Worm (Caenorhabditis elegans) whole organism, L2 larva: ENCODE results near the gene C05D11.8.

Source experiments
- C34F6.9 ChIP-seq: fragments of 150-350 bp; optimal IDR thresholded peaks from 2 replicates; lab custom pipeline; 2014; ENCODE audit warnings: missing biosample characterization, missing genetic modification characterization
- F13H6.1 ChIP-seq: sonication (generic microtip); optimal IDR thresholded peaks from 2 replicates; lab custom pipeline; 2016; ENCODE audit warnings: missing genetic modification characterization, missing compliant biosample characterization
- R02D3.7 ChIP-seq: fragments of 150-350 bp; optimal IDR thresholded peaks from 2 replicates; lab custom pipeline; 2014; ENCODE audit warnings: missing biosample characterization, missing genetic modification characterization
- Y55F3AM.14 ChIP-seq: fragments of 200-800 bp; sonication (Bioruptor generic); optimal IDR thresholded peaks from 2 replicates; lab custom pipeline; 2018; ENCODE audit warnings: mild to moderate bottlenecking, missing genetic modification characterization, missing compliant biosample characterization
- ZK546.5 ChIP-seq: sonication (generic microtip); optimal IDR thresholded peaks from 2 replicates; lab custom pipeline; 2017; ENCODE audit warnings: missing biosample characterization, missing genetic modification characterization
- aly-2 ChIP-seq: fragments of 150-350 bp; optimal IDR thresholded peaks from 2 replicates; lab custom pipeline; 2014; ENCODE audit warnings: missing biosample characterization, missing genetic modification characterization
- ceh-16 ChIP-seq: fragments of 150-350 bp; optimal IDR thresholded peaks from 2 replicates; lab custom pipeline; 2014; ENCODE audit warnings: missing biosample characterization, missing genetic modification characterization
- ceh-82 ChIP-seq: fragments of 150-350 bp; optimal IDR thresholded peaks from 2 replicates; lab custom pipeline; 2014; ENCODE audit warnings: missing biosample characterization, missing genetic modification characterization
- crh-2 ChIP-seq: sonication (generic microtip); optimal IDR thresholded peaks from 2 replicates; lab custom pipeline; 2017; ENCODE audit warnings: missing biosample characterization, missing genetic modification characterization
- dmd-4 ChIP-seq: sonication (generic microtip); optimal IDR thresholded peaks from 2 replicates; lab custom pipeline; 2017; ENCODE audit warnings: missing biosample characterization, missing genetic modification characterization
- egl-27 ChIP-seq: sonication (generic microtip); optimal IDR thresholded peaks from 3 replicates; lab custom pipeline; 2017; ENCODE audit warnings: missing biosample characterization, missing genetic modification reagents, missing genetic modification characterization
- elt-1 ChIP-seq: fragments of 150-350 bp; optimal IDR thresholded peaks from 2 replicates; lab custom pipeline; 2014; ENCODE audit warnings: missing biosample characterization, missing genetic modification characterization
- elt-3 ChIP-seq: sonication (generic microtip); optimal IDR thresholded peaks from 2 replicates; lab custom pipeline; 2017; ENCODE audit warnings: missing biosample characterization, missing genetic modification characterization
- fos-1 ChIP-seq: fragments of 150-350 bp; optimal IDR thresholded peaks from 2 replicates; lab custom pipeline; 2014; ENCODE audit warnings: missing biosample characterization, missing genetic modification characterization
- gmeb-1 ChIP-seq: fragments of 150-350 bp; optimal IDR thresholded peaks from 2 replicates; lab custom pipeline; 2014; ENCODE audit warnings: missing biosample characterization, missing genetic modification characterization
- lin-11 ChIP-seq: fragments of 150-350 bp; sonication (generic microtip); optimal IDR thresholded peaks from 2 replicates; lab custom pipeline; 2014; ENCODE audit warnings: missing biosample characterization, missing genetic modification characterization, inconsistent platforms, mixed read lengths
- lin-13 ChIP-seq: fragments of 150-350 bp; optimal IDR thresholded peaks from 2 replicates; lab custom pipeline; 2014; ENCODE audit warnings: missing biosample characterization, missing genetic modification reagents, missing genetic modification characterization
- lsy-2 ChIP-seq, 2 experiments: fragments of 150-350 bp in 1 of 2; sonication (generic microtip) in 1 of 2; optimal IDR thresholded peaks; 2 replicates each; lab custom pipeline; 2014 to 2017; ENCODE audit warnings: missing biosample characterization in 2 of 2, missing genetic modification characterization in 2 of 2
- mab-5 ChIP-seq: fragments of 150-350 bp; optimal IDR thresholded peaks from 2 replicates; lab custom pipeline; 2014; ENCODE audit warnings: missing biosample characterization, missing genetic modification characterization
- mbf-1 ChIP-seq: sonication (generic microtip); optimal IDR thresholded peaks from 2 replicates; lab custom pipeline; 2017; ENCODE audit warnings: missing biosample characterization, missing genetic modification characterization
- nhr-10 ChIP-seq: sonication (generic microtip); optimal IDR thresholded peaks from 2 replicates; lab custom pipeline; 2017; ENCODE audit warnings: missing biosample characterization, missing genetic modification characterization
- nhr-11 ChIP-seq: fragments of 150-350 bp; optimal IDR thresholded peaks from 2 replicates; lab custom pipeline; 2014; ENCODE audit warnings: missing biosample characterization, missing genetic modification characterization
- nhr-12 ChIP-seq: fragments of 150-350 bp; optimal IDR thresholded peaks from 2 replicates; lab custom pipeline; 2014; ENCODE audit warnings: missing biosample characterization, missing genetic modification characterization
- nhr-129 ChIP-seq: fragments of 150-350 bp; optimal IDR thresholded peaks from 2 replicates; lab custom pipeline; 2014; ENCODE audit warnings: missing biosample characterization, missing genetic modification characterization
- nhr-21 ChIP-seq: fragments of 150-350 bp; optimal IDR thresholded peaks from 2 replicates; lab custom pipeline; 2014; ENCODE audit warnings: missing biosample characterization, missing genetic modification characterization
- nhr-23 ChIP-seq: fragments of 150-350 bp; optimal IDR thresholded peaks from 2 replicates; lab custom pipeline; 2014; ENCODE audit warnings: missing biosample characterization, missing genetic modification reagents, missing genetic modification characterization
- nhr-237 ChIP-seq: fragments of 150-350 bp; optimal IDR thresholded peaks from 2 replicates; lab custom pipeline; 2014; ENCODE audit warnings: missing biosample characterization, missing genetic modification characterization
- nhr-25 ChIP-seq: fragments of 150-350 bp; sonication (generic microtip); optimal IDR thresholded peaks from 3 replicates; lab custom pipeline; 2014; ENCODE audit warnings: missing biosample characterization, missing genetic modification characterization
- nhr-6 ChIP-seq: fragments of 150-350 bp; optimal IDR thresholded peaks from 2 replicates; lab custom pipeline; 2014; ENCODE audit warnings: missing biosample characterization, missing genetic modification characterization
- nhr-77 ChIP-seq: fragments of 150-350 bp; optimal IDR thresholded peaks from 2 replicates; lab custom pipeline; 2014; ENCODE audit warnings: missing biosample characterization, missing genetic modification characterization
- peb-1 ChIP-seq: fragments of 150-350 bp; optimal IDR thresholded peaks from 2 replicates; lab custom pipeline; 2014; ENCODE audit warnings: missing biosample characterization, missing genetic modification characterization
- skn-1 ChIP-seq: sonication (generic microtip); optimal IDR thresholded peaks from 2 replicates; lab custom pipeline; 2017; ENCODE audit warnings: missing biosample characterization, missing genetic modification characterization
- sma-3 ChIP-seq: sonication (generic microtip); optimal IDR thresholded peaks from 2 replicates; lab custom pipeline; 2016; ENCODE audit warnings: missing genetic modification reagents, missing genetic modification characterization, missing compliant biosample characterization
- sma-9 ChIP-seq, 2 experiments: fragments of 150-350 bp in 1 of 2; sonication (generic microtip) in 1 of 2; optimal IDR thresholded peaks; 2 replicates each; lab custom pipeline; 2014 to 2016; ENCODE audit warnings: missing genetic modification characterization in 2 of 2, mild to moderate bottlenecking in 1 of 2, missing biosample characterization in 1 of 2, missing compliant biosample characterization in 1 of 2, missing genetic modification reagents in 1 of 2, moderate library complexity in 1 of 2
- snpc-4 ChIP-seq: fragments of 150-350 bp; optimal IDR thresholded peaks from 2 replicates; lab custom pipeline; 2014; ENCODE audit warnings: missing biosample characterization, missing genetic modification characterization
- unc-39 ChIP-seq: fragments of 150-350 bp; optimal IDR thresholded peaks from 2 replicates; lab custom pipeline; 2014; ENCODE audit warnings: missing biosample characterization, missing genetic modification characterization
- unc-55 ChIP-seq: fragments of 150-350 bp; sonication (generic microtip); optimal IDR thresholded peaks from 3 replicates; lab custom pipeline; 2014; ENCODE audit warnings: missing biosample characterization, missing genetic modification reagents, missing genetic modification characterization
- unc-62 ChIP-seq: fragments of 150-350 bp; optimal IDR thresholded peaks from 2 replicates; lab custom pipeline; 2014; ENCODE audit warnings: missing biosample characterization, missing genetic modification reagents, missing genetic modification characterization
- ztf-1 ChIP-seq: fragments of 200-800 bp; sonication (Bioruptor generic); conservative IDR thresholded peaks from 2 replicates; pipeline ENCODE4 v1.3.6; 2022; ENCODE audit warnings: missing genetic modification characterization, missing compliant biosample characterization
- ztf-11 ChIP-seq: sonication (generic microtip); optimal IDR thresholded peaks from 2 replicates; lab custom pipeline; 2017; ENCODE audit warnings: missing biosample characterization, missing genetic modification characterization
- ztf-4 ChIP-seq: fragments of 150-350 bp; optimal IDR thresholded peaks from 2 replicates; lab custom pipeline; 2014; ENCODE audit warnings: missing biosample characterization, missing genetic modification characterization

The C05D11.8 gene

DNA sequence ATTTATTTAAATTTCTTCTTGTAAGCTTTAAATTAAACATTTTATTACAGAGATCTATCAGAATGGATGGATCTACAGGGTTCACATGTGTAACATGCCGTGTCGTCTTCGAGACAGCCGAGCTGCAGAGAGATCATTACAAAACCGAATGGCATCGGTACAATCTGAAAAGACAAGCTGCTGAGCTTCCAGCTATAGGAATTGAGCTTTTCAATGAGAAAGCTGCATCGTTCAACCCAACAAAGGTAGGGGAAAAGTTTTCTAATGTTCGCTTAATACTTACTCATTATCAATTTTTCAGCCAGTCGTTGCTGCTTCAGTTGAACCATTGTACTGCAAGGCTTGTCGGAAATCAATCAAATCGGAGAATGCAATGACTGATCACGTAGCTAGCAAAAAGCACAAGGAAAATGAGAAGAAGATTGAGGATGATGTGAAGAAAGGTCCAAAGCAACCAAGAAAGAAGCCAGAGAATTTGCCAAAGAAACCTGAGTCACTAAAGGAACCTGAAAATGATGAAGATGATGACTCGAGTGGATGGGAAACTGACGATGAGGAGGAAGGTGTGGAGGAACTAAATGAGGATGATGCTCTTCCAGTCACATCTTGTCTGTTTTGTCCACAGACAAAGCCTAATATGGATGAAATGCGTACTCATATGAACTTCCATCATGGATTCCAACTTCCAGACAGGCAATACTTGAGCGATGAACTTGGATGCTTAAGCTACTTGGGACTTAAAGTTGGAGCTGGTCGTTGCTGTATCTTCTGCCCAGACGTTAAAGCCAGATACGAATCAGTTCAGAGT lies 45.3 kb downstream of the C05D11.8 start, which contains the start of gene znf-622:
znf-622 (plus strand) TSS at position 51 of the 808 bp plus-strand sequence.
- TF ChIP-seq fos-1 (tag; lab: Kevin White, UChicago), result no peak
- TF ChIP-seq ceh-82 (tag; lab: Kevin White, UChicago), result no peak
- no peak for TF ChIP-seq skn-1 (tag; lab: Kevin White, UChicago)
- no peak for TF ChIP-seq nhr-21 (tag; lab: Kevin White, UChicago)
- TF ChIP-seq ceh-16 (tag; lab: Kevin White, UChicago), result no peak
- no peak for TF ChIP-seq mbf-1 (tag; lab: Kevin White, UChicago)
- no peak for TF ChIP-seq lin-13 (GFP tag; lab: Kevin White, UChicago)
- TF ChIP-seq ztf-11 (tag; lab: Kevin White, UChicago), result no peak
- no peak for TF ChIP-seq R02D3.7 (tag; lab: Kevin White, UChicago)
- TF ChIP-seq sma-9 (GFP tag; optimal IDR thresholded peaks at IDR 0.05; lab: Kevin White, UChicago), result no peak
- no peak for TF ChIP-seq sma-9 (tag; optimal IDR thresholded peaks at IDR 0.05; lab: Kevin White, UChicago)
- TF ChIP-seq unc-39 (tag; lab: Kevin White, UChicago), result no peak
- TF ChIP-seq nhr-6 (tag; lab: Kevin White, UChicago), result no peak
- no peak for TF ChIP-seq unc-62
- no peak for TF ChIP-seq gmeb-1
- no peak for TF ChIP-seq aly-2 (tag; lab: Kevin White, UChicago)
- TF ChIP-seq ztf-1 (GFP tag; lab: Robert Waterston, UW), result no peak
- no peak for TF ChIP-seq sma-3 (GFP tag; lab: Kevin White, UChicago)
- TF ChIP-seq elt-1 (tag; lab: Kevin White, UChicago), result no peak

- no peak for TF ChIP-seq lsy-2 (tag; optimal IDR thresholded peaks at IDR 0.05; lab: Kevin White, UChicago)
- no peak for TF ChIP-seq unc-62
- no peak for TF ChIP-seq ceh-82 (tag; lab: Kevin White, UChicago)
- TF ChIP-seq nhr-10 (tag; lab: Kevin White, UChicago), result no peak
- TF ChIP-seq nhr-129 (tag; lab: Kevin White, UChicago), result no peak
- TF ChIP-seq sma-3 (GFP tag; lab: Kevin White, UChicago), result no peak
- no peak for TF ChIP-seq ztf-1 (GFP tag; lab: Robert Waterston, UW)
- no peak for TF ChIP-seq nhr-237 (tag; lab: Kevin White, UChicago)
- TF ChIP-seq ceh-16 (tag; lab: Kevin White, UChicago), result no peak
- no peak for TF ChIP-seq crh-2
These were observed 46.6 kb downstream of the C05D11.8 start, which contains the start of gene C16A3.5 for ce11 chrIII:6380472-6380871. TSS of gene C16A3.5 (plus strand) at chrIII:6380772.

ce11 chrIII:6379129-6379528 lies 48.0 kb downstream of the C05D11.8 start, which contains the start of gene C16A3.6:
TSS of gene C16A3.6 (plus strand) at chrIII:6379212.
- no peak for TF ChIP-seq dmd-4
- TF ChIP-seq gmeb-1, result peak; percentile 18
- no peak for TF ChIP-seq mab-5
- peak; percentile 25 for TF ChIP-seq F13H6.1
- peak; percentile 9 to 69 for TF ChIP-seq lsy-2 (tag; optimal IDR thresholded peaks at IDR 0.05; lab: Kevin White, UChicago)
- TF ChIP-seq nhr-23 (tag; lab: Kevin White, UChicago), result no peak
- TF ChIP-seq nhr-77, result no peak
- TF ChIP-seq sma-9 (GFP tag; optimal IDR thresholded peaks at IDR 0.05; lab: Kevin White, UChicago), result no peak
- TF ChIP-seq sma-9 (tag; optimal IDR thresholded peaks at IDR 0.05; lab: Kevin White, UChicago), result no peak
- peak; percentile 12 for TF ChIP-seq unc-55 (GFP tag; lab: Kevin White, UChicago)

DNA sequence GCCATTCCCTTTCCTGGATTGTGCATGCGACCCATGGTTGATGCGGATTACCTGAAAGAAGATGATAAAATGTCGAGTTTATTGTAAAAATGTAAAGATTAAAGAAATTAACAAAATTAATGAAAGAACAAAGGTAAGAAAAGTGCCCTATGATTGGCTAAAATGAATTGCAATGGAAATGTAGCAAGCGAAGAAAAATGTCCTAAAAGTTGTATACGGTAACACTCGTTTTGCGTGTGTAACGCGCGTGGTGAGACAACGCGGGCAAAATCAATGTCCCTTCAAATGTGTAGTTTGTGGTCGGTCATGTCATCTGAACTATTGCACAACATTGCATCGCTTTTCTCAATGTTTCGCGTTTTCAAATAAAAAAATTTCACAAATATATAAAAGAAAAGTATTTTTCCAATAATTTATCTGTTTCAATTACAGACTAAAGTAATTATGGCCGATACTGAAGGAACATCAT lies 52.1 kb downstream of the C05D11.8 start, which contains the start of the genes rps-13 and nfx-1:
rps-13 (minus strand) TSS at position 51 of the 469 bp plus-strand sequence.
nfx-1 (plus strand) TSS at position 433 of the 469 bp plus-strand sequence.
- TF ChIP-seq lsy-2 (tag; optimal IDR thresholded peaks at IDR 0.05; lab: Kevin White, UChicago), result peak; percentile 96 to 99
- TF ChIP-seq unc-62, result no peak
- peak; percentile 99 for TF ChIP-seq nhr-129 (tag; lab: Kevin White, UChicago)
- TF ChIP-seq mbf-1 (tag; lab: Kevin White, UChicago), result no peak
- TF ChIP-seq fos-1 (tag; lab: Kevin White, UChicago), result peak; percentile 77
- peak; percentile 58 for TF ChIP-seq mab-5
- TF ChIP-seq ztf-4 (tag; lab: Kevin White, UChicago), result peak; percentile 40
- TF ChIP-seq aly-2 (tag; lab: Kevin White, UChicago), result no peak
- TF ChIP-seq crh-2, result peak; percentile 83
- TF ChIP-seq ZK546.5 (tag; lab: Kevin White, UChicago), result peak; percentile 28
- TF ChIP-seq F13H6.1, result peak; percentile 54
- TF ChIP-seq nhr-11, result no peak
- no peak for TF ChIP-seq ztf-1 (GFP tag; lab: Robert Waterston, UW)
- peak; percentile 32 for TF ChIP-seq nhr-6 (tag; lab: Kevin White, UChicago)
- TF ChIP-seq C34F6.9 (tag; lab: Kevin White, UChicago), result peak; percentile 87
- TF ChIP-seq gmeb-1, result peak; percentile 77
- TF ChIP-seq nhr-12, result no peak
- TF ChIP-seq Y55F3AM.14, result no peak
- TF ChIP-seq elt-3 (tag; lab: Kevin White, UChicago), result no peak
- TF ChIP-seq dmd-4, result no peak
- peak; percentile 73 for TF ChIP-seq nhr-25 (tag; lab: Kevin White, UChicago)
- no peak for TF ChIP-seq elt-1 (tag; lab: Kevin White, UChicago)
- TF ChIP-seq snpc-4, result no peak
- peak; percentile 2 for TF ChIP-seq egl-27
- TF ChIP-seq peb-1 (tag; lab: Kevin White, UChicago), result no peak
- TF ChIP-seq lin-11 (tag; lab: Kevin White, UChicago), result peak; percentile 61
- peak; percentile 37 for TF ChIP-seq skn-1 (tag; lab: Kevin White, UChicago)
- peak; percentile 24 for TF ChIP-seq nhr-21 (tag; lab: Kevin White, UChicago)
- TF ChIP-seq ceh-16 (tag; lab: Kevin White, UChicago), result no peak
- TF ChIP-seq nhr-237 (tag; lab: Kevin White, UChicago), result no peak
- TF ChIP-seq nhr-10 (tag; lab: Kevin White, UChicago), result peak; percentile 17
